Worm (Caenorhabditis elegans): ENCODE results near the gene droe-8.
"Not testable (repeated sequence)": the region's sequence is repeated elsewhere in the genome, so short reads cannot be mapped to it uniquely, and the experiment has no call there.

Gene droe-8

ce11 chrV:8726228-8726627 lies at the start of gene droe-8:
Gene droe-8, plus strand, starts transcription at chrV:8726528.
- TF ChIP-seq ztf-4, hmg-11, nhr-25 (tag; optimal IDR thresholded peaks at IDR 0.05): not testable (repeated sequence)

- TF ChIP-seq lin-39 (tag; optimal IDR thresholded peaks at IDR 0.05) (no peak), unc-39 (tag; optimal IDR thresholded peaks at IDR 0.05) (no peak), zag-1 (tag; optimal IDR thresholded peaks at IDR 0.05) (no peak), ceh-16 (tag; optimal IDR thresholded peaks at IDR 0.05) (no peak), mml-1 (tag; optimal IDR thresholded peaks at IDR 0.05) (no peak), nhr-43 (tag; optimal IDR thresholded peaks at IDR 0.05; ENCODE audit: poor library complexity, severe bottlenecking) (no peak), unc-62 (GFP tag; optimal IDR thresholded peaks at IDR 0.05) (no peak), ama-1 (optimal IDR thresholded peaks at IDR 0.05) (no peak), daf-12 (tag; optimal IDR thresholded peaks at IDR 0.05) (no peak), elt-3 (tag; optimal IDR thresholded peaks at IDR 0.05) (no peak), egl-27 (tag; optimal IDR thresholded peaks at IDR 0.05) (no peak)
Observed at ce11 chrV:8677193-8677592, 49.1 kb upstream of the droe-8 start, which contains the start of gene ZC190.6. Gene ZC190.6, minus strand, starts transcription at chrV:8677293.

- no peak for TF ChIP-seq unc-39 (tag; optimal IDR thresholded peaks at IDR 0.05)
- no peak for TF ChIP-seq pha-4 (tag; optimal IDR thresholded peaks at IDR 0.05)
- TF ChIP-seq nhr-77 (tag; optimal IDR thresholded peaks at IDR 0.05) = no peak
- TF ChIP-seq ceh-82 (tag; optimal IDR thresholded peaks at IDR 0.05) = no peak
- TF ChIP-seq snpc-4 (tag; optimal IDR thresholded peaks at IDR 0.05) = no peak
- TF ChIP-seq nhr-76 (tag; optimal IDR thresholded peaks at IDR 0.05) = no peak
- no peak for TF ChIP-seq ZK546.5 (tag; optimal IDR thresholded peaks at IDR 0.05)
- TF ChIP-seq fos-1 (tag; optimal IDR thresholded peaks at IDR 0.05) = no peak
- TF ChIP-seq ceh-16 (tag; optimal IDR thresholded peaks at IDR 0.05) = no peak
- no peak for TF ChIP-seq ztf-4 (tag; optimal IDR thresholded peaks at IDR 0.05)
- no peak for TF ChIP-seq ceh-28 (tag; optimal IDR thresholded peaks at IDR 0.05)
- TF ChIP-seq nhr-43 (tag; optimal IDR thresholded peaks at IDR 0.05; ENCODE audit: poor library complexity, severe bottlenecking) = no peak
- no peak for TF ChIP-seq daf-12 (tag; optimal IDR thresholded peaks at IDR 0.05)
- no peak for TF ChIP-seq elt-3 (tag; optimal IDR thresholded peaks at IDR 0.05)
- TF ChIP-seq ceh-9 (tag; optimal IDR thresholded peaks at IDR 0.05) = no peak
- TF ChIP-seq egl-27 (tag; optimal IDR thresholded peaks at IDR 0.05) = no peak
- no peak for TF ChIP-seq sea-2 (GFP tag; optimal IDR thresholded peaks at IDR 0.05)
Observed at ce11 chrV:8681050-8681449, 45.3 kb upstream of the droe-8 start, which contains the start of gene ZC190.2. Gene ZC190.2, plus strand, starts transcription at chrV:8681350.

DNA sequence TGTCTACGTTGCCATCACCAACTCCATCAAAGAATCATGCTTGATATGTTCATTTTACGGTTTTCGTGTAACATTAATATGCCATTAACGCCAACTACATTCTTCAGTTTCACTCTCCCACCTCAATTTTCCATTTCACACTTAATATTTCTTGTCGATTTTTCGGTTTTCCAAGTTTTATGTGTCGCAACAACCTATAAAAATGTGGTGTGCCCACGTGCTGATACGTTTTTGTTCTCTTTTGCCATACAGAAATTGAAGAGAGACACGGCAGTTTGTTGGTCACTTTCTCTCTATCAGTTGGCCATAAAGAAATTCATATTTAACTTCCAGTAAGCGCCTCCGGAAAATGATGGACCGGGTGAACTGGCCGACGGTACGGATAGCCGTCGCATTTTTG lies 43.6 kb upstream of the droe-8 start, which contains the start of gene cln-3.3:
TSS of gene cln-3.3 (plus strand) at position 334 of the 400 bp plus-strand sequence.
- TF ChIP-seq egl-27 (tag; optimal IDR thresholded peaks at IDR 0.05) = no peak
- peak; percentile 45 for TF ChIP-seq pqm-1 (tag; optimal IDR thresholded peaks at IDR 0.05)
- TF ChIP-seq elt-2 (tag; optimal IDR thresholded peaks at IDR 0.05) = peak; percentile 70

- TF ChIP-seq eor-1 (tag; optimal IDR thresholded peaks at IDR 0.05) = no peak
- TF ChIP-seq hmg-11 (tag; optimal IDR thresholded peaks at IDR 0.05) = no peak
- TF ChIP-seq fkh-10 (GFP tag; optimal IDR thresholded peaks at IDR 0.05) = no peak
- TF ChIP-seq mml-1 (tag; optimal IDR thresholded peaks at IDR 0.05) = no peak
- no peak for TF ChIP-seq snpc-4 (tag; optimal IDR thresholded peaks at IDR 0.05)
- TF ChIP-seq pqm-1 (tag; optimal IDR thresholded peaks at IDR 0.05) = no peak
- TF ChIP-seq ceh-16 (tag; optimal IDR thresholded peaks at IDR 0.05) = no peak
- TF ChIP-seq ceh-28 (tag; optimal IDR thresholded peaks at IDR 0.05) = no peak
- no peak for TF ChIP-seq daf-12 (tag; optimal IDR thresholded peaks at IDR 0.05)
Observed at ce11 chrV:8683787-8684186, 42.5 kb upstream of the droe-8 start.

DNA sequence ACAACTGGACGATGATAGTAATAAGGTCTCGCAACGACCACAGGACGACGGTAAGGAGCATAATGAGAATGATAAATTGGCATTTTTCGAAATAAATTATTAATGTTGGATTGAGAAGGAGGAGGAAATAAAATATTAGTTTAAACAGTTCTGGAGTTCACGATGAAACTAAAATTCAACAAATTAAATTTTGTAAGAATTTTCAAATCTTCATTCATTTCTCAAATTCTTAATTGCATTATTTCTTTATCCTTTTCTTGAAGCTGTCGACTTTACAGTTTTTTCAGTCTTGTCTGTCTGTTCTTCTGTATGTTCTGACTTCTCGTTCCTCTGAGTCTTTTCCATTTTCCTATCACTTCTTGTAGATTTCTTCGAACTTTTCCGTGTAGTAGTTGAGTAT lies 39.6 kb upstream of the droe-8 start, which contains the start of gene ZC190.7:
TSS of gene ZC190.7 (minus strand) at position 101 of the 400 bp plus-strand sequence.
- TF ChIP-seq nhr-12 (tag; optimal IDR thresholded peaks at IDR 0.05) (no peak), nhr-28 (tag; optimal IDR thresholded peaks at IDR 0.05) (no peak), hmg-11 (tag; optimal IDR thresholded peaks at IDR 0.05) (no peak), unc-39 (tag; optimal IDR thresholded peaks at IDR 0.05) (no peak), zag-1 (tag; optimal IDR thresholded peaks at IDR 0.05) (no peak)

Data from whole organism, L3 larva.